Fruit fly (Drosophila melanogaster): ENCODE measurements around the gene CG14636.

CG14636 gene

dm6 chr3R:4174975-4175374, 40.1 kb downstream of the CG14636 start:
- TF ChIP-seq CG17801 (GFP tag; optimal IDR thresholded peaks at IDR 0.05; ENCODE audit: partially characterized antibody), result no peak

DNA sequence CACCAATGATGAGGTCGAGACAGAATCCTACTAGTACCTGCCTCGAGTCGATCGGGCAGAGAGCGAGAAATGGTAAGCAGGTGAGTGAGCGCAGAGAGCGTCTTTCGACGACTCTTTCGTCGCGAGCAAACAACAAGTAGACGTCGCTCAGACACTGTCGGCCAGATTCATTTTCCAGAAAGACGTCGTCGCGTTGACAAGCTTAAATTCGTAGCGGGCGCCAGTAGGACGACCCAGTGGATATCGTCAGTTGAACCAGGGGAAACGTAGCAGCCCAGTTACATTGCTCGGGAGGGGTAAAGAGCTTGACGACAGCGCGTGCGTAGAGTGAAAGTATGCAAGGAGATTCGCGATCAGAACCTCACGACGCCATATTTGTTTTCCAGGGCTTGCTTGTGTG, 40.6 kb downstream of the CG14636 start, which contains the start of gene CG12581:
Gene CG12581, plus strand, starts transcription at position 163 of the 400 bp plus-strand sequence.
- TF ChIP-seq CG17801 (GFP tag; optimal IDR thresholded peaks at IDR 0.05; ENCODE audit: partially characterized antibody), result no peak

DNA sequence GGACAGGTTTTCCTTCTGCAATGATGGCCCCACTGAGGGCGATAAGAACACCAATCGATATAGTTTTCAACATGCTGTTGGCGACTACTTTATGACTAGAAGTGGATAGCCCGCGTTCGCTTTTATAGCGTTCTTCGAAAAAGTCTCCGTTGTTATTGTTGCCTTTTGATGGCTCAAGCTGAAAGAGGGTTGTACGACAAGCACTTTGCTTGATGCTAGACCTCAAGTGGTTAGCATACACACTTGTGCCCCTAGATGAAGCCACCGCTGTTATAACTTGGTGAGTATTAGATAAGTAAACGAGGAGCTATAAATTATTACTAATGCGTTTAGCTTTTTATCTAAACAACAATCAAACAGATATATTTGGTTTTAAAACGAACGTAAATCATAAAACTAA, 53.0 kb downstream of the CG14636 start, which contains the start of gene CG40198:
Gene CG40198, minus strand, starts transcription at position 101 of the 400 bp plus-strand sequence.
- TF ChIP-seq CG17801 (GFP tag; optimal IDR thresholded peaks at IDR 0.05; ENCODE audit: partially characterized antibody), result no peak

Data from ovary, adult (tissue).